Fruit fly (Drosophila melanogaster) whole organism: Measurements from ENCODE around the gene PMCA.

Experiments used
- CG8478 ChIP-seq: fragments of >200 bp; optimal IDR thresholded peaks from 2 replicates; lab custom pipeline; 2018; ENCODE audit warnings: inconsistent platforms
- Dll ChIP-seq: fragments of >200 bp; optimal IDR thresholded peaks from 2 replicates; lab custom pipeline; 2017
- pan ChIP-seq: fragments of >200 bp; optimal IDR thresholded peaks from 2 replicates; lab custom pipeline; 2017
- usp ChIP-seq: fragments of >200 bp; optimal IDR thresholded peaks from 2 replicates; lab custom pipeline; 2017; ENCODE audit warnings: missing biosample characterization, missing genetic modification characterization, mixed read lengths

dm6 chr4:394455-394854 lies 35.7 kb upstream of the PMCA start:
- TF ChIP-seq usp (GFP tag; lab: Kevin White, UChicago) (no peak), Dll (lab: Kevin White, UChicago) (no peak), CG8478 (lab: Kevin White, UChicago) (no peak), pan (lab: Kevin White, UChicago) (no peak)
